Fruit fly (Drosophila melanogaster) whole organism, embryonic: ENCODE measurements around the gene CAH6.

Experiments
- Ada2b ChIP-seq: fragments of 200-800 bp; sonication (Bioruptor generic); IDR thresholded peaks from 2 replicates; pipeline ENCODE4 v1.3.6; 2022; ENCODE audit warnings: missing biosample characterization, missing genetic modification characterization
- BEAF-32 ChIP-seq: fragments of 200-800 bp; sonication (Bioruptor generic); optimal IDR thresholded peaks from 3 replicates; lab custom pipeline; 2017; ENCODE audit warnings: missing biosample characterization, missing genetic modification characterization, mild to moderate bottlenecking, moderate library complexity, missing genetic modification reagents
- Bteb2 ChIP-seq: fragments of 200-800 bp; sonication (Bioruptor generic); optimal IDR thresholded peaks from 2 replicates; lab custom pipeline; 2016; ENCODE audit warnings: missing biosample characterization, missing genetic modification characterization
- CG10565 ChIP-seq: fragments of 200-800 bp; sonication (Bioruptor generic); optimal IDR thresholded peaks from 3 replicates; lab custom pipeline; 2016; ENCODE audit warnings: missing biosample characterization, mild to moderate bottlenecking, missing genetic modification characterization
- CG12155 ChIP-seq: fragments of 200-800 bp; sonication (Bioruptor generic); optimal IDR thresholded peaks from 3 replicates; lab custom pipeline; 2016; ENCODE audit warnings: missing biosample characterization, missing genetic modification characterization
- CG12236 ChIP-seq: fragments of 200-800 bp; sonication (Bioruptor generic); optimal IDR thresholded peaks from 2 replicates; lab custom pipeline; 2016; ENCODE audit warnings: missing biosample characterization, missing genetic modification characterization
- CG14965 ChIP-seq: fragments of 200-800 bp; sonication (Bioruptor generic); optimal IDR thresholded peaks from 2 replicates; lab custom pipeline; 2016; ENCODE audit warnings: missing biosample characterization, missing genetic modification characterization, borderline replicate concordance
- CG2116 ChIP-seq: fragments of 200-800 bp; sonication (Bioruptor generic); optimal IDR thresholded peaks from 3 replicates; lab custom pipeline; 2018; ENCODE audit warnings: missing biosample characterization, mild to moderate bottlenecking, missing genetic modification characterization
- CG33213 ChIP-seq: fragments of 200-800 bp; sonication (Bioruptor generic); optimal IDR thresholded peaks from 3 replicates; lab custom pipeline; 2016; ENCODE audit warnings: missing biosample characterization, missing genetic modification characterization
- CG4424 ChIP-seq: fragments of 200-800 bp; sonication (Bioruptor generic); optimal IDR thresholded peaks from 3 replicates; lab custom pipeline; 2016; ENCODE audit warnings: missing biosample characterization, missing genetic modification characterization
- CG5180 ChIP-seq: fragments of 200-800 bp; sonication (Bioruptor generic); optimal IDR thresholded peaks from 3 replicates; lab custom pipeline; 2017; ENCODE audit warnings: missing biosample characterization, missing genetic modification characterization, mild to moderate bottlenecking, moderate library complexity, missing genetic modification reagents
- CG7839 ChIP-seq: fragments of 200-800 bp; sonication (Bioruptor generic); optimal IDR thresholded peaks from 3 replicates; lab custom pipeline; 2018; ENCODE audit warnings: missing biosample characterization, mild to moderate bottlenecking, missing genetic modification characterization, moderate library complexity
- CG8944 ChIP-seq: fragments of 200-800 bp; sonication (Bioruptor generic); optimal IDR thresholded peaks from 3 replicates; lab custom pipeline; 2016; ENCODE audit warnings: missing biosample characterization, missing genetic modification characterization
- Deaf1 ChIP-seq: fragments of 200-800 bp; optimal IDR thresholded peaks from 3 replicates; lab custom pipeline; 2019; ENCODE audit warnings: missing biosample characterization, mild to moderate bottlenecking, missing genetic modification characterization, moderate library complexity
- Dek ChIP-seq: fragments of 200-800 bp; sonication (Bioruptor generic); optimal IDR thresholded peaks from 3 replicates; lab custom pipeline; 2019; ENCODE audit warnings: missing biosample characterization, mild to moderate bottlenecking, missing genetic modification characterization, moderate library complexity
- Doc3 ChIP-seq: fragments of 200-800 bp; sonication (Bioruptor generic); IDR thresholded peaks from 3 replicates; pipeline ENCODE4 v1.3.6; 2022; ENCODE audit warnings: missing biosample characterization, missing genetic modification characterization; ENCODE audit not compliant: partially characterized antibody
- Dref ChIP-seq: fragments of 200-800 bp; sonication (Bioruptor generic); IDR thresholded peaks from 2 replicates; pipeline ENCODE4 v1.3.6; 2022; ENCODE audit warnings: missing biosample characterization, missing genetic modification characterization
- GATAe ChIP-seq: fragments of 200-800 bp; sonication (Bioruptor generic); conservative IDR thresholded peaks from 2 replicates; pipeline ENCODE4 v1.3.6; 2022; ENCODE audit warnings: missing biosample characterization, missing genetic modification characterization
- HLH54F ChIP-seq: fragments of 200-800 bp; sonication (Bioruptor generic); optimal IDR thresholded peaks from 3 replicates; lab custom pipeline; 2016; ENCODE audit warnings: missing biosample characterization, missing genetic modification characterization
- HLHmδ ChIP-seq: fragments of 200-800 bp; sonication (Bioruptor generic); optimal IDR thresholded peaks from 2 replicates; lab custom pipeline; 2018; ENCODE audit warnings: missing biosample characterization, mild to moderate bottlenecking, missing genetic modification characterization, moderate library complexity
- Hr39 ChIP-seq: fragments of >200 bp; optimal IDR thresholded peaks from 2 replicates; lab custom pipeline; 2017
- MESR4 ChIP-seq: fragments of 200-800 bp; sonication (Bioruptor generic); optimal IDR thresholded peaks from 2 replicates; lab custom pipeline; 2018; ENCODE audit warnings: missing biosample characterization, mild to moderate bottlenecking, missing genetic modification characterization, moderate library complexity
- Max ChIP-seq: fragments of 200-800 bp; sonication (Bioruptor generic); optimal IDR thresholded peaks from 2 replicates; lab custom pipeline; 2016; ENCODE audit warnings: missing biosample characterization, mild to moderate bottlenecking, missing genetic modification characterization
- NC2α ChIP-seq: fragments of 200-800 bp; sonication (Bioruptor generic); optimal IDR thresholded peaks from 2 replicates; lab custom pipeline; 2016; ENCODE audit warnings: missing biosample characterization, missing genetic modification characterization
- Neu2 ChIP-seq: fragments of 200-800 bp; sonication (Bioruptor generic); optimal IDR thresholded peaks from 3 replicates; lab custom pipeline; 2016; ENCODE audit warnings: missing biosample characterization, missing genetic modification characterization, borderline replicate concordance
- Nf-YB ChIP-seq: fragments of 200-800 bp; sonication (Bioruptor generic); optimal IDR thresholded peaks from 3 replicates; lab custom pipeline; 2019; ENCODE audit warnings: missing biosample characterization, mild to moderate bottlenecking, missing genetic modification characterization, moderate library complexity
- Nf-YC ChIP-seq: fragments of 200-800 bp; optimal IDR thresholded peaks from 3 replicates; lab custom pipeline; 2019; ENCODE audit warnings: missing biosample characterization, mild to moderate bottlenecking, missing genetic modification characterization, moderate library complexity
- Rfx ChIP-seq: fragments of 200-800 bp; sonication (Bioruptor generic); IDR thresholded peaks from 2 replicates; pipeline ENCODE4 v1.3.6; 2022; ENCODE audit warnings: missing biosample characterization, missing genetic modification characterization
- Scr ChIP-seq: fragments of 200-800 bp; sonication (Bioruptor generic); IDR thresholded peaks from 2 replicates; pipeline ENCODE4 v1.3.6; 2022; ENCODE audit warnings: missing biosample characterization, missing genetic modification characterization; ENCODE audit not compliant: partially characterized antibody
- Side ChIP-seq: fragments of 200-800 bp; sonication (Bioruptor generic); optimal IDR thresholded peaks from 2 replicates; lab custom pipeline; 2016; ENCODE audit warnings: missing biosample characterization, missing genetic modification characterization
- Sry-δ ChIP-seq: fragments of 200-800 bp; sonication (Bioruptor generic); optimal IDR thresholded peaks from 2 replicates; lab custom pipeline; 2016; ENCODE audit warnings: missing biosample characterization, missing genetic modification characterization
- Usf ChIP-seq: fragments of 200-800 bp; sonication (Bioruptor generic); optimal IDR thresholded peaks from 2 replicates; lab custom pipeline; 2017; ENCODE audit warnings: missing genotype, missing biosample characterization, missing genetic modification characterization
- YL-1 ChIP-seq: fragments of 200-800 bp; sonication (Bioruptor generic); optimal IDR thresholded peaks from 3 replicates; lab custom pipeline; 2017; ENCODE audit warnings: missing biosample characterization, mild to moderate bottlenecking, missing genetic modification characterization
- bab2 ChIP-seq: fragments of 200-800 bp; sonication (Bioruptor generic); optimal IDR thresholded peaks from 2 replicates; lab custom pipeline; 2016; ENCODE audit warnings: missing biosample characterization, missing genetic modification characterization
- bbx ChIP-seq: fragments of 200-800 bp; sonication (Bioruptor generic); IDR thresholded peaks from 2 replicates; pipeline ENCODE4 v1.3.6; 2022; ENCODE audit warnings: missing biosample characterization, missing genetic modification characterization; ENCODE audit not compliant: partially characterized antibody
- cas ChIP-seq: fragments of 200-800 bp; sonication (Bioruptor generic); IDR thresholded peaks from 2 replicates; pipeline ENCODE4 v1.3.6; 2022; ENCODE audit warnings: missing biosample characterization, missing genetic modification characterization
- chn ChIP-seq: fragments of 200-800 bp; sonication (Bioruptor generic); optimal IDR thresholded peaks from 2 replicates; lab custom pipeline; 2016; ENCODE audit warnings: missing biosample characterization, missing genetic modification characterization
- dan ChIP-seq: fragments of 200-800 bp; sonication (Bioruptor generic); IDR thresholded peaks from 2 replicates; pipeline ENCODE4 v1.3.6; 2022; ENCODE audit warnings: missing biosample characterization, missing genetic modification characterization
- ewg ChIP-seq: fragments of 200-800 bp; sonication (Bioruptor generic); optimal IDR thresholded peaks from 3 replicates; lab custom pipeline; 2017; ENCODE audit warnings: mild to moderate bottlenecking, missing biosample characterization, missing genetic modification reagents, missing genetic modification characterization
- gsb-n ChIP-seq: fragments of 200-800 bp; sonication (Bioruptor generic); optimal IDR thresholded peaks from 3 replicates; lab custom pipeline; 2018; ENCODE audit warnings: missing biosample characterization, mild to moderate bottlenecking, missing genetic modification characterization
- hb ChIP-seq: fragments of 200-800 bp; sonication (Bioruptor generic); IDR thresholded peaks from 3 replicates; pipeline ENCODE4 v1.3.6; 2022; ENCODE audit warnings: missing biosample characterization, missing genetic modification characterization; ENCODE audit not compliant: partially characterized antibody
- hbn ChIP-seq: fragments of 200-800 bp; sonication (Bioruptor generic); IDR thresholded peaks from 2 replicates; pipeline ENCODE4 v1.3.6; 2022; ENCODE audit warnings: missing biosample characterization, missing genetic modification characterization; ENCODE audit not compliant: partially characterized antibody
- kah ChIP-seq: fragments of 200-800 bp; sonication (Bioruptor generic); optimal IDR thresholded peaks from 2 replicates; lab custom pipeline; 2018; ENCODE audit warnings: missing biosample characterization, mild to moderate bottlenecking, missing genetic modification characterization
- klu ChIP-seq: fragments of 200-800 bp; sonication (Bioruptor generic); IDR thresholded peaks from 2 replicates; pipeline ENCODE4 v1.3.6; 2022; ENCODE audit warnings: missing biosample characterization, missing genetic modification characterization
- lab ChIP-seq: fragments of 200-800 bp; sonication (Bioruptor generic); optimal IDR thresholded peaks from 3 replicates; lab custom pipeline; 2017; ENCODE audit warnings: missing biosample characterization, missing genetic modification characterization, mild to moderate bottlenecking, moderate library complexity, missing genetic modification reagents
- p53 ChIP-seq: fragments of 200-800 bp; sonication (Bioruptor generic); optimal IDR thresholded peaks from 2 replicates; lab custom pipeline; 2016; ENCODE audit warnings: missing biosample characterization, missing genetic modification characterization
- sens ChIP-seq: fragments of 200-800 bp; sonication (Bioruptor generic); peaks from one replicate; lab custom pipeline; 2016; ENCODE audit warnings: missing biosample characterization, missing genetic modification characterization
- sisA ChIP-seq: fragments of 200-800 bp; sonication (Bioruptor generic); IDR thresholded peaks from 2 replicates; pipeline ENCODE4 v1.3.6; 2022; ENCODE audit warnings: missing biosample characterization, missing genetic modification characterization
- sob ChIP-seq: fragments of 200-800 bp; sonication (Bioruptor generic); IDR thresholded peaks from 2 replicates; pipeline ENCODE4 v1.3.6; 2022; ENCODE audit warnings: missing biosample characterization, missing genetic modification characterization
- tin ChIP-seq: fragments of 200-800 bp; sonication (Bioruptor generic); optimal IDR thresholded peaks from 3 replicates; lab custom pipeline; 2016; ENCODE audit warnings: missing biosample characterization, missing genetic modification characterization
- tna ChIP-seq: fragments of 200-800 bp; sonication (Bioruptor generic); IDR thresholded peaks from 2 replicates; pipeline ENCODE4 v1.3.6; 2022; ENCODE audit warnings: missing biosample characterization, missing genetic modification characterization; ENCODE audit not compliant: partially characterized antibody
- toy ChIP-seq: fragments of 200-800 bp; sonication (Bioruptor generic); IDR thresholded peaks from 2 replicates; pipeline ENCODE4 v1.3.6; 2022; ENCODE audit warnings: missing biosample characterization, missing genetic modification characterization

CAH6 gene

DNA sequence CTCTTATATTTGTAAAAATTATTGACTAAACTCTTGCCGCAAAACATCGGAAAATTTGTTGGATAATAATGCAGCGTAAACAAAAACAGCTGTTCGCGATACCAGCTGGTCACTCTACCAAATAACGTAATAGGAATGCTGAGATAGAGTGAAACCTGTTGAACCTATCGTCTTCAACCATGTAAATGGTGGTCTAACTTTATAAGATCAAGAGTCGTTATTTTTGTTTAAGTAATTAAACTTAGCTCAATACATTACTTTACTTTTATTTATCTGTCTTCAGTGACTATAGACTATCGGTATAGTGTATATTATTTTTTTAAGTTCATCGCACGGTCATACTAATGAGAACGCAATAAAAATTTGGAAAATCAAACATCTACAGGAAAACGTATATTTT, 2.6 kb upstream of the CAH6 start, which contains the start of the genes CG1750 and spn-F (continued):
- TF ChIP-seq Dref (no peak), GATAe (no peak), ewg (no peak), CG12236 (no peak), CG5180 (GFP tag; lab: Kevin White, UChicago) (no peak), gsb-n (tag; lab: Kevin White, UChicago) (peak; percentile 54), Ada2b (GFP tag; lab: Robert Waterston, UW) (no peak), tin (no peak), HLH54F (GFP tag; lab: Kevin White, UChicago) (no peak), Hr39 (lab: Kevin White, UChicago) (no peak), dan (GFP tag; lab: Robert Waterston, UW) (no peak), Dek (tag; lab: Kevin White, UChicago) (no peak), MESR4 (GFP tag; lab: Kevin White, UChicago) (no peak), Side (GFP tag; lab: Kevin White, UChicago) (no peak), chn (GFP tag; lab: Kevin White, UChicago) (no peak), cas (GFP tag; lab: Robert Waterston, UW) (no peak), CG10565 (GFP tag; lab: Kevin White, UChicago) (no peak), Bteb2 (GFP tag; lab: Kevin White, UChicago) (no peak), CG8944 (GFP tag; lab: Kevin White, UChicago) (no peak), Scr (peak; percentile 78), Deaf1 (tag; lab: Kevin White, UChicago) (no peak), lab (no peak), Neu2 (no peak), YL-1 (peak; percentile 43), p53 (no peak), sisA (GFP tag; lab: Robert Waterston, UW) (no peak), tna (GFP tag; lab: Robert Waterston, UW) (no peak), CG2116 (GFP tag; lab: Kevin White, UChicago) (peak; percentile 45), klu (GFP tag; lab: Robert Waterston, UW) (no peak), bbx (GFP tag; lab: Robert Waterston, UW) (peak; percentile 48; the same call in 1 of the 2 replicates), bab2 (GFP tag; lab: Kevin White, UChicago) (no peak), Max (GFP tag; lab: Kevin White, UChicago) (no peak), CG14965 (GFP tag; lab: Kevin White, UChicago) (no peak), hbn (GFP tag; lab: Robert Waterston, UW) (peak; percentile 73), Doc3 (GFP tag; lab: Robert Waterston, UW) (peak; percentile 76), Rfx (GFP tag; lab: Robert Waterston, UW) (no peak), sob (GFP tag; lab: Robert Waterston, UW) (no peak), BEAF-32 (GFP tag; lab: Kevin White, UChicago) (peak; percentile 82), CG33213 (GFP tag; lab: Kevin White, UChicago) (no peak), CG4424 (GFP tag; lab: Kevin White, UChicago) (no peak), hb (no peak), NC2α (GFP tag; lab: Kevin White, UChicago) (no peak), Nf-YB (no peak), HLHmδ (GFP tag; lab: Kevin White, UChicago) (no peak), CG7839 (tag; lab: Kevin White, UChicago) (no peak), Usf (GFP tag; lab: Kevin White, UChicago) (no peak), kah (GFP tag; lab: Kevin White, UChicago) (peak; percentile 2), CG12155 (GFP tag; lab: Kevin White, UChicago) (no peak), Sry-δ (GFP tag; lab: Kevin White, UChicago) (peak; percentile 75), sens (peak; percentile 60), toy (GFP tag; lab: Robert Waterston, UW) (no peak), Nf-YC (tag; lab: Kevin White, UChicago) (no peak)
